Worm (Caenorhabditis elegans) whole organism, midembryonic: ENCODE measurements around the gene ZK673.11.

Experiments
- T22C8.4 ChIP-seq: fragments of 200-800 bp; sonication (Bioruptor generic); IDR thresholded peaks from 2 replicates; pipeline ENCODE4 v1.3.6; 2022; ENCODE audit warnings: missing genetic modification characterization, missing compliant biosample characterization
- cog-1 ChIP-seq: sonication (generic microtip); optimal IDR thresholded peaks from 2 replicates; lab custom pipeline; 2016; ENCODE audit warnings: missing genetic modification characterization, missing compliant biosample characterization
- flt-1 ChIP-seq: fragments of 200-800 bp; sonication (Bioruptor generic); IDR thresholded peaks from 2 replicates; pipeline ENCODE4 v1.3.6; 2022; ENCODE audit warnings: missing genetic modification characterization, missing compliant biosample characterization
- klf-2 ChIP-seq: fragments of 200-800 bp; sonication (Bioruptor generic); conservative IDR thresholded peaks from 2 replicates; pipeline ENCODE4 v1.3.6; 2022; ENCODE audit warnings: missing genetic modification reagents, missing genetic modification characterization, missing compliant biosample characterization
- ref-1 ChIP-seq: fragments of 200-800 bp; sonication (Bioruptor generic); conservative IDR thresholded peaks from 2 replicates; pipeline ENCODE4 v1.3.6; 2022; ENCODE audit warnings: missing genetic modification reagents, missing genetic modification characterization, missing compliant biosample characterization
- tab-1 ChIP-seq: fragments of 200-800 bp; sonication (Bioruptor generic); IDR thresholded peaks from 2 replicates; pipeline ENCODE4 v1.3.6; 2022; ENCODE audit warnings: missing genetic modification characterization, missing compliant biosample characterization
- ztf-23 ChIP-seq: fragments of 200-800 bp; sonication (Bioruptor generic); IDR thresholded peaks from 2 replicates; pipeline ENCODE4 v1.3.6; 2022; ENCODE audit warnings: missing genetic modification reagents, missing genetic modification characterization, missing compliant biosample characterization

DNA sequence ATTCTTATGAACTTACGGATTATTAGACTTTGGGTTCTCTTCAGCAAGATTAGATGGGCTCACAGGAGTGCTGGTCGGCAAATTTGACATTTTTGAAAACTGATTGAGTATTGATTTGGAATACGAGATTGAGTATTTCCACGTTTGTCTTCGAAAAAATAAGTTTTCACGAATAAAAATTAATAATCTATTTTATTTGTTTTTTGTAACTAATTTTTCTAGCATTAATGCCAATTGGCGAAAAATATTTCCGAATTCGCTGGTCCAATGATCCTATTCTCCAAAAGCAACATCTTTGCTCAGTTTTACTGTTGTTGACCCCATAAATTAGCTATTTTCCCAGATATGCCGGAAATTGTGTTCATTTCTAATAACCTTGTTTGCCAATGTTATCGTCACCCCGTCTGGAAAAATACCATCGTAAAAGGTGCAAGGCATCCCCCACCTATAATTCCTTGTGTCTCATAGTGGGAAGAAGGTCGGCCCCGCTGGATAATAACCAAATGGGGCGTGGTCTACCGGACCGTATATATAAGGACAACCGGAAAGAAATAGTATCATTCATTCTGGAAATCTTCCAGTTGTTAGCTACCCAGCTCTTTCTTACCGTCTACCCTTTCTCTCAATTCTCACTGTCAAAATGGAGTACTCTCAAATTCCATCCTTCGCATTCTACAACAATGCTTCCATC, 7.3 kb downstream of the ZK673.11 start, which contains the start of the genes ZK673.6 and sdz-37:
- TF ChIP-seq ref-1 (GFP tag; lab: Robert Waterston, UW) = no peak
- TF ChIP-seq flt-1 = no peak
- no peak for TF ChIP-seq klf-2
- no peak for TF ChIP-seq cog-1 (tag; lab: Kevin White, UChicago)
- TF ChIP-seq T22C8.4 = no peak
- no peak for TF ChIP-seq tab-1
- no peak for TF ChIP-seq ztf-23 (GFP tag; lab: Robert Waterston, UW)
